Worm (Caenorhabditis elegans) whole organism, late embryonic: ENCODE results near the gene chil-9.

Experiments
- C08G9.2 ChIP-seq: sonication (generic microtip); optimal IDR thresholded peaks from 2 replicates; lab custom pipeline; 2016; ENCODE audit warnings: mild to moderate bottlenecking, missing genetic modification characterization, moderate library complexity, missing compliant biosample characterization
- C38D4.7 ChIP-seq: fragments of 200-800 bp; sonication (Bioruptor generic); optimal IDR thresholded peaks from 2 replicates; lab custom pipeline; 2018; ENCODE audit warnings: mild to moderate bottlenecking, missing genetic modification characterization, moderate library complexity, missing compliant biosample characterization
- T23F11.4 ChIP-seq: fragments of 200-800 bp; sonication (Bioruptor generic); optimal IDR thresholded peaks from 2 replicates; lab custom pipeline; 2018; ENCODE audit warnings: mild to moderate bottlenecking, missing genetic modification characterization, missing compliant biosample characterization
- ahr-1 ChIP-seq: sonication (generic microtip); optimal IDR thresholded peaks from 2 replicates; lab custom pipeline; 2016; ENCODE audit warnings: missing genetic modification characterization, missing compliant biosample characterization
- ceh-18 ChIP-seq: sonication (generic microtip); optimal IDR thresholded peaks from 2 replicates; lab custom pipeline; 2016; ENCODE audit warnings: missing genetic modification characterization, missing compliant biosample characterization
- ceh-19 ChIP-seq: fragments of 200-800 bp; sonication (Bioruptor generic); optimal IDR thresholded peaks from 2 replicates; lab custom pipeline; 2018; ENCODE audit warnings: mild to moderate bottlenecking, missing genetic modification characterization, missing compliant biosample characterization
- ceh-2 ChIP-seq: sonication (generic microtip); optimal IDR thresholded peaks from 2 replicates; lab custom pipeline; 2016; ENCODE audit warnings: missing genotype, missing genetic modification characterization, missing compliant biosample characterization
- ceh-30 ChIP-seq: fragments of 150-350 bp; optimal IDR thresholded peaks from 2 replicates; lab custom pipeline; 2014; ENCODE audit warnings: missing biosample characterization, missing genetic modification characterization
- ceh-48 ChIP-seq: sonication (generic microtip); optimal IDR thresholded peaks from 2 replicates; lab custom pipeline; 2016; ENCODE audit warnings: missing genetic modification characterization, inconsistent platforms, missing compliant biosample characterization
- ceh-6 ChIP-seq: fragments of 200-800 bp; sonication (Bioruptor generic); optimal IDR thresholded peaks from 2 replicates; lab custom pipeline; 2018; ENCODE audit warnings: mild to moderate bottlenecking, missing genetic modification characterization, missing compliant biosample characterization
- dve-1 ChIP-seq: sonication (generic microtip); optimal IDR thresholded peaks from 2 replicates; lab custom pipeline; 2017; ENCODE audit warnings: antibody characterized with exemption, mild to moderate bottlenecking, missing genetic modification characterization, missing compliant biosample characterization
- elt-2 ChIP-seq: sonication (generic microtip); optimal IDR thresholded peaks from 2 replicates; lab custom pipeline; 2016; ENCODE audit warnings: missing genetic modification reagents, missing genetic modification characterization, missing compliant biosample characterization
- ets-4 ChIP-seq: sonication (generic microtip); optimal IDR thresholded peaks from 2 replicates; lab custom pipeline; 2016; ENCODE audit warnings: missing genetic modification characterization, missing compliant biosample characterization
- eyg-1 ChIP-seq: sonication (generic microtip); optimal IDR thresholded peaks from 2 replicates; lab custom pipeline; 2016; ENCODE audit warnings: missing genotype, missing genetic modification characterization, missing compliant biosample characterization
- fkh-10 ChIP-seq: fragments of 150-350 bp; optimal IDR thresholded peaks from 2 replicates; lab custom pipeline; 2014; ENCODE audit warnings: missing biosample characterization, missing genetic modification reagents, missing genetic modification characterization
- hlh-6 ChIP-seq: sonication (generic microtip); optimal IDR thresholded peaks from 2 replicates; lab custom pipeline; 2016; ENCODE audit warnings: missing genotype, missing genetic modification characterization, missing compliant biosample characterization
- lin-11 ChIP-seq: fragments of 200-800 bp; sonication (Bioruptor generic); optimal IDR thresholded peaks from 2 replicates; lab custom pipeline; 2018; ENCODE audit warnings: mild to moderate bottlenecking, missing genetic modification characterization, missing compliant biosample characterization
- nfya-1 ChIP-seq: sonication (generic microtip); optimal IDR thresholded peaks from 2 replicates; lab custom pipeline; 2017; ENCODE audit warnings: missing genetic modification characterization, mild to moderate bottlenecking, missing compliant biosample characterization, antibody characterized with exemption, moderate library complexity
- nhr-232 ChIP-seq: sonication (generic microtip); optimal IDR thresholded peaks from 2 replicates; lab custom pipeline; 2016; ENCODE audit warnings: missing genetic modification characterization, missing compliant biosample characterization
- pqm-1 ChIP-seq: sonication (generic microtip); optimal IDR thresholded peaks from 2 replicates; lab custom pipeline; 2016; ENCODE audit warnings: missing genetic modification characterization, missing compliant biosample characterization
- syd-9 ChIP-seq: sonication (generic microtip); optimal IDR thresholded peaks from 2 replicates; lab custom pipeline; 2016; ENCODE audit warnings: mild to moderate bottlenecking, missing genetic modification characterization, moderate library complexity, missing compliant biosample characterization
- unc-55 ChIP-seq: sonication (generic microtip); optimal IDR thresholded peaks from 2 replicates; lab custom pipeline; 2017; ENCODE audit warnings: missing biosample characterization, missing genetic modification reagents, missing genetic modification characterization

chil-9 gene

ce11 chrII:9800251-9800650 lies 44.9 kb downstream of the chil-9 start, which contains the start of gene cyp-13A5:
cyp-13A5 (minus strand) TSS chrII:9800362.
- no peak for TF ChIP-seq nfya-1 (tag; lab: Kevin White, UChicago)
- TF ChIP-seq eyg-1 (tag; lab: Kevin White, UChicago), result no peak
- no peak for TF ChIP-seq ceh-18 (tag; lab: Kevin White, UChicago)
- no peak for TF ChIP-seq ceh-48 (tag; lab: Kevin White, UChicago)
- no peak for TF ChIP-seq ahr-1 (tag; lab: Kevin White, UChicago)

DNA sequence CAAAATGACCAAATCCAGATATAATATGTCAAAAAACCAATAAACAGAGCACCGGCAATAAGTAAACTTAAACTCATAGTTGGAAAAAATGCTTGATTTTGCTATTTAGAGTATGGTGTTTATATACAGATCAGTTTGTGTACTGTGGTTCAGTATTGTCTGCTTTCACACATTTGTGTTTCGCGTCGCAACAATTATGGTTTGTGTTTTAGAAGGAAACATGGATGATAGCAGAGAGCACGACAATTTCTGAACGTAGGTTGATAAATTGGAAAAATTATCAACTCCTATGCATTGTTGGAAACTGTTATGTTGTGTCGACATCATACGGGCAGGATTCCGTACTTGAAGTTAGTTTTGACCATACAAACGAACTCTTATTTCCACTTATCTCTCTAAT lies 47.5 kb downstream of the chil-9 start, which contains the start of gene cyp-13A4:
cyp-13A4 (minus strand) TSS at position 77 of the 400 bp plus-strand sequence.
- TF ChIP-seq elt-2 (tag; lab: Kevin White, UChicago), result no peak
- TF ChIP-seq ceh-48 (tag; lab: Kevin White, UChicago), result no peak
- TF ChIP-seq C38D4.7 (GFP tag; lab: Kevin White, UChicago), result no peak
- TF ChIP-seq unc-55, result no peak
- TF ChIP-seq T23F11.4 (GFP tag; lab: Kevin White, UChicago), result no peak
- TF ChIP-seq syd-9 (tag; lab: Kevin White, UChicago), result no peak
- no peak for TF ChIP-seq ets-4 (tag; lab: Kevin White, UChicago)
- TF ChIP-seq hlh-6 (tag; lab: Kevin White, UChicago), result no peak
- TF ChIP-seq C08G9.2 (tag; lab: Kevin White, UChicago), result no peak
- no peak for TF ChIP-seq pqm-1 (tag; lab: Kevin White, UChicago)
- TF ChIP-seq ceh-2 (tag; lab: Kevin White, UChicago), result no peak
- no peak for TF ChIP-seq lin-11 (tag; lab: Kevin White, UChicago)
- no peak for TF ChIP-seq ceh-19 (GFP tag; lab: Kevin White, UChicago)
- TF ChIP-seq dve-1 (tag; lab: Kevin White, UChicago), result no peak
- no peak for TF ChIP-seq ceh-30 (tag; lab: Kevin White, UChicago)
- no peak for TF ChIP-seq nhr-232 (tag; lab: Kevin White, UChicago)
- TF ChIP-seq ceh-6 (GFP tag; lab: Kevin White, UChicago), result no peak
- TF ChIP-seq fkh-10 (GFP tag; lab: Kevin White, UChicago), result no peak
